Worm (Caenorhabditis elegans) whole organism, young adult: ENCODE results near the gene spp-8.

ENCODE experiments used
- B0336.3 ChIP-seq: fragments of 200-800 bp; sonication (Bioruptor generic); IDR thresholded peaks from 2 replicates; pipeline ENCODE4 v1.3.6; 2022; ENCODE audit warnings: missing genetic modification characterization, missing compliant biosample characterization
- C06A6.2 ChIP-seq: fragments of 200-800 bp; sonication (Bioruptor generic); conservative IDR thresholded peaks from 2 replicates; pipeline ENCODE4 v1.3.6; 2022; ENCODE audit warnings: missing genetic modification characterization, missing compliant biosample characterization
- D2030.7 ChIP-seq: fragments of 200-800 bp; sonication (Bioruptor generic); IDR thresholded peaks from 2 replicates; pipeline ENCODE4 v1.3.6; 2022; ENCODE audit warnings: missing genetic modification reagents, missing genetic modification characterization, missing compliant biosample characterization
- F33H1.4 ChIP-seq: fragments of 200-800 bp; sonication (Bioruptor generic); IDR thresholded peaks from 2 replicates; pipeline ENCODE4 v1.3.6; 2022; ENCODE audit warnings: missing genetic modification reagents, missing genetic modification characterization, missing compliant biosample characterization
- F57A8.1 ChIP-seq: fragments of 200-800 bp; sonication (Bioruptor generic); optimal IDR thresholded peaks from 2 replicates; lab custom pipeline; 2018; ENCODE audit warnings: mild to moderate bottlenecking, missing genetic modification characterization, moderate library complexity, missing compliant biosample characterization
- Y79H2A.3 ChIP-seq: fragments of 200-800 bp; sonication (Bioruptor generic); conservative IDR thresholded peaks from 2 replicates; pipeline ENCODE4 v1.3.6; 2022; ENCODE audit warnings: missing genetic modification reagents, missing genetic modification characterization, missing compliant biosample characterization
- Y95B8A.8 ChIP-seq: fragments of 200-800 bp; sonication (Bioruptor generic); IDR thresholded peaks from 2 replicates; pipeline ENCODE4 v1.3.6; 2022; ENCODE audit warnings: missing genetic modification reagents, missing genetic modification characterization, missing compliant biosample characterization
- ama-1 ChIP-seq, 3 experiments: fragments of 150-350 bp in 1 of 3; sonication (generic microtip) in 2 of 3; optimal IDR thresholded peaks; 2 replicates each; lab custom pipeline; 2014 to 2018; ENCODE audit warnings: missing biosample characterization in 2 of 3, missing genetic modification characterization in 2 of 3, missing genetic modification reagents in 2 of 3
- athp-1 ChIP-seq: sonication (generic microtip); optimal IDR thresholded peaks from 2 replicates; lab custom pipeline; 2017; ENCODE audit warnings: mild to moderate bottlenecking, missing genetic modification characterization, missing compliant biosample characterization
- bed-2 ChIP-seq: fragments of 200-800 bp; sonication (Bioruptor generic); IDR thresholded peaks from 2 replicates; pipeline ENCODE4 v1.3.6; 2022; ENCODE audit warnings: missing genetic modification reagents, missing genetic modification characterization, missing compliant biosample characterization
- die-1 ChIP-seq: sonication (generic microtip); optimal IDR thresholded peaks from 2 replicates; lab custom pipeline; 2016; ENCODE audit warnings: missing genotype, mild to moderate bottlenecking, missing genetic modification characterization, missing compliant biosample characterization
- dpl-1 ChIP-seq: fragments of 150-350 bp; optimal IDR thresholded peaks from 2 replicates; lab custom pipeline; 2014; ENCODE audit warnings: missing biosample characterization, missing genetic modification reagents, missing genetic modification characterization
- efl-1 ChIP-seq: fragments of 150-350 bp; optimal IDR thresholded peaks from 2 replicates; lab custom pipeline; 2014; ENCODE audit warnings: missing biosample characterization, missing genetic modification reagents, missing genetic modification characterization
- egrh-3 ChIP-seq: fragments of 200-800 bp; sonication (Bioruptor generic); IDR thresholded peaks from 2 replicates; pipeline ENCODE4 v1.3.6; 2022; ENCODE audit warnings: missing genetic modification reagents, missing genetic modification characterization, missing compliant biosample characterization
- hrde-1 ChIP-seq: sonication (generic microtip); optimal IDR thresholded peaks from 2 replicates; lab custom pipeline; 2016; ENCODE audit warnings: missing genetic modification characterization, mild to moderate bottlenecking, missing compliant biosample characterization, moderate library complexity, missing genotype, missing genetic modification reagents, borderline replicate concordance
- lag-1 ChIP-seq: fragments of 200-800 bp; sonication (Bioruptor generic); IDR thresholded peaks from 2 replicates; pipeline ENCODE4 v1.3.6; 2022; ENCODE audit warnings: missing genetic modification reagents, missing genetic modification characterization, missing compliant biosample characterization
- let-526 ChIP-seq: fragments of 200-800 bp; sonication (Bioruptor generic); IDR thresholded peaks from 2 replicates; pipeline ENCODE4 v1.3.6; 2022; ENCODE audit warnings: missing genetic modification reagents, missing genetic modification characterization, missing compliant biosample characterization
- lin-26 ChIP-seq: fragments of 200-800 bp; sonication (Bioruptor generic); IDR thresholded peaks from 2 replicates; pipeline ENCODE4 v1.3.6; 2022; ENCODE audit warnings: missing genetic modification reagents, missing genetic modification characterization, missing compliant biosample characterization
- lin-35 ChIP-seq, 3 experiments: fragments of 150-350 bp in 2 of 3; sonication (generic microtip) in 1 of 3; optimal IDR thresholded peaks; 2 replicates each; lab custom pipeline; 2014 to 2018; ENCODE audit warnings: missing biosample characterization in 3 of 3, missing genetic modification characterization in 3 of 3, missing genetic modification reagents in 3 of 3
- lin-54 ChIP-seq: fragments of 200-800 bp; sonication (Bioruptor generic); optimal IDR thresholded peaks from 2 replicates; lab custom pipeline; 2018; ENCODE audit warnings: mild to moderate bottlenecking, missing genetic modification characterization, missing compliant biosample characterization
- lsy-27 ChIP-seq: sonication (generic microtip); optimal IDR thresholded peaks from 2 replicates; lab custom pipeline; 2017; ENCODE audit warnings: missing genetic modification characterization, mild to moderate bottlenecking, missing compliant biosample characterization, antibody characterized with exemption, missing genotype, borderline replicate concordance; ENCODE audit not compliant: insufficient read depth
- madf-6 ChIP-seq: fragments of 200-800 bp; sonication (Bioruptor generic); IDR thresholded peaks from 2 replicates; pipeline ENCODE4 v1.3.6; 2022; ENCODE audit warnings: missing genetic modification reagents, missing genetic modification characterization, missing compliant biosample characterization
- nfya-2 ChIP-seq: fragments of 200-800 bp; sonication (Bioruptor generic); IDR thresholded peaks from 2 replicates; pipeline ENCODE4 v1.3.6; 2022; ENCODE audit warnings: missing genetic modification reagents, missing genetic modification characterization, missing compliant biosample characterization
- nhr-90 ChIP-seq: sonication (generic microtip); optimal IDR thresholded peaks from 2 replicates; lab custom pipeline; 2016; ENCODE audit warnings: missing genotype, mild to moderate bottlenecking, missing genetic modification characterization, missing compliant biosample characterization
- repo-1 ChIP-seq: sonication (generic microtip); optimal IDR thresholded peaks from 2 replicates; lab custom pipeline; 2017; ENCODE audit warnings: mild to moderate bottlenecking, missing genetic modification characterization, missing compliant biosample characterization
- snpc-1.3 ChIP-seq: sonication (generic microtip); optimal IDR thresholded peaks from 2 replicates; lab custom pipeline; 2017; ENCODE audit warnings: missing genetic modification characterization, mild to moderate bottlenecking, missing compliant biosample characterization, antibody characterized with exemption, moderate library complexity, missing genotype, missing genetic modification reagents; ENCODE audit not compliant: insufficient read depth
- snpc-3.4 ChIP-seq: sonication (generic microtip); optimal IDR thresholded peaks from 2 replicates; lab custom pipeline; 2017; ENCODE audit warnings: missing genetic modification characterization, mild to moderate bottlenecking, missing compliant biosample characterization, antibody characterized with exemption, moderate library complexity, missing genotype, missing genetic modification reagents
- snpc-4 ChIP-seq, 5 experiments: fragments of 150-350 bp in 1 of 5; sonication (generic microtip) in 4 of 5; optimal IDR thresholded peaks; 2 replicates each; lab custom pipeline; 2014 to 2018; ENCODE audit warnings: missing genetic modification characterization in 5 of 5, missing biosample characterization in 3 of 5, antibody characterized with exemption in 2 of 5, mild to moderate bottlenecking in 2 of 5, missing compliant biosample characterization in 2 of 5, missing genotype in 2 of 5, moderate library complexity in 2 of 5, missing genetic modification reagents in 1 of 5
- unc-130 ChIP-seq: sonication (generic microtip); optimal IDR thresholded peaks from 2 replicates; lab custom pipeline; 2016; ENCODE audit warnings: missing genetic modification reagents, missing genetic modification characterization, missing compliant biosample characterization
- unc-62 ChIP-seq: fragments of 150-350 bp; optimal IDR thresholded peaks from 2 replicates; lab custom pipeline; 2014; ENCODE audit warnings: missing biosample characterization, missing genetic modification reagents, missing genetic modification characterization
- zfh-2 ChIP-seq: fragments of 200-800 bp; sonication (Bioruptor generic); conservative IDR thresholded peaks from 2 replicates; pipeline ENCODE4 v1.3.6; 2022; ENCODE audit warnings: missing genetic modification reagents, missing genetic modification characterization, missing compliant biosample characterization
- ztf-25 ChIP-seq: fragments of 200-800 bp; sonication (Bioruptor generic); IDR thresholded peaks from 2 replicates; pipeline ENCODE4 v1.3.6; 2022; ENCODE audit warnings: missing genetic modification reagents, missing genetic modification characterization, missing compliant biosample characterization

spp-8 gene

DNA sequence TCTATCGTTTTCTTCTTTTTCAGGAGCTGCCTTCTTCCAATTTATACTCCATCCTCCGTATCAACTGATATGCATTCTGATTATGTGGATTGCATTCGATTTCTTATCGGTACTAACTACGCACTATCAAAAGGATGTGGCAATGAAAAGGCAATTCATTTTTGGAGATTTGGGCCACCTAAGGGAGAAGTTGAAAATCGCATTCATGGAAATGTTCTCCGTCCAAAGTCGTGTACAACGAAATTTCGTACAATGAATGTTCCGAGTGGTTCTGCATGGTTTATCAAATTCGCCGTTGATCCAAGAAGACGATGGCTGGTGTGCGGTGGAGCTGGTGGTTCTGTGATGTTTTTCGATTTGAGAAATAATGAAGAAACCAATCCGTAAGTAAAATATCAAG is 31.2 kb downstream of the spp-8 start, which contains the start of gene C09G4.4:
Gene C09G4.4 (plus strand): TSS at position 301 of the 400 bp plus-strand sequence.
- TF ChIP-seq F33H1.4 (GFP tag; lab: Robert Waterston, UW) (0 out of 2 replicates have a peak, but pooled peaks have one; percentile 5), zfh-2 (no peak), let-526 (GFP tag; lab: Robert Waterston, UW) (no peak), athp-1 (tag; lab: Kevin White, UChicago) (peak; percentile 9), lsy-27 (tag; lab: Kevin White, UChicago) (no peak), lin-26 (0 out of 2 replicates have a peak, but pooled peaks have one; percentile 56), Y95B8A.8 (GFP tag; lab: Robert Waterston, UW) (no peak)

ce11 chrIV:8513619-8514018 is 32.2 kb downstream of the spp-8 start, which contains the start of gene cks-1:
Gene cks-1 (plus strand): TSS chrIV:8513919.
- TF ChIP-seq die-1 (tag; lab: Kevin White, UChicago) (peak; percentile 26), D2030.7 (no peak), lin-54 (GFP tag; lab: Kevin White, UChicago) (no peak), B0336.3 (GFP tag; lab: Robert Waterston, UW) (0 out of 2 replicates have a peak, but pooled peaks have one; percentile 13), unc-62 (GFP tag; lab: Kevin White, UChicago) (no peak), efl-1 (GFP tag; lab: Kevin White, UChicago) (no peak), snpc-4 (GFP tag; optimal IDR thresholded peaks at IDR 0.05; lab: Kevin White, UChicago) (no peak), snpc-4 (tag; optimal IDR thresholded peaks at IDR 0.05; lab: Kevin White, UChicago) (no peak), snpc-3.4 (tag; lab: Kevin White, UChicago) (peak; percentile 27), nhr-90 (no peak)
- TF ChIP-seq, all 124 proteins: peak for 3

ce11 chrIV:8514546-8514945 is 33.1 kb downstream of the spp-8 start:
- TF ChIP-seq C06A6.2 (GFP tag; lab: Robert Waterston, UW) = no peak
- peak; percentile 77; the same call in 1 of the 2 replicates for TF ChIP-seq Y79H2A.3 (GFP tag; lab: Robert Waterston, UW)
- peak; percentile 28 for TF ChIP-seq snpc-3.4 (tag; lab: Kevin White, UChicago)
- peak; percentile 15 for TF ChIP-seq unc-130 (GFP tag; lab: Kevin White, UChicago)
- TF ChIP-seq athp-1 (tag; lab: Kevin White, UChicago) = peak; percentile 4
- TF ChIP-seq hrde-1 = peak; percentile 87
- 0 out of 2 replicates have a peak, but pooled peaks have one; percentile 35 for TF ChIP-seq lin-26
- TF ChIP-seq repo-1 = peak; percentile 42
- no peak for TF ChIP-seq B0336.3 (GFP tag; lab: Robert Waterston, UW)

DNA sequence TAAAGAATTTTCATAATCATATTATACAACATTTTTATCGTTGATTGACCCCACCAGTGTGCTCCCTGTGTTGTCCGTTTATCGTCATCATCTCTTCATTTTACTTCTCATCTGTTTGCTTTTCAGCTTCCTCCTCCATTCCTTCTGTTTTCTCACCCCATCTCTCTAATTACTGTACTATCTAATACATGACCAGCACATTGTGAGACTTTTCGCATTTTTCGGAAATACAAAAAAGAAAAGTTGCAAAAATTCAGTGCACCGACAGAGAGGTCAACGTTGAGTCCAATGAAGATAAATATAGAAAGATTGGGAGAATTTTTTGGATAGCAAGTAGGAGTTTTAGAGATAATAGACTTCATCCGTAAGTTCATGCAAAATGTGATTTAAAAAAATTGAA is 38.5 kb downstream of the spp-8 start:
- TF ChIP-seq madf-6 (GFP tag; lab: Robert Waterston, UW) (no peak), bed-2 (GFP tag; lab: Robert Waterston, UW) (no peak), dpl-1 (no peak), lin-35 (GFP tag; optimal IDR thresholded peaks at IDR 0.05; lab: Kevin White, UChicago) (no peak), F57A8.1 (no peak), nfya-2 (GFP tag; lab: Robert Waterston, UW) (no peak), lag-1 (GFP tag; lab: Robert Waterston, UW) (no peak), F33H1.4 (GFP tag; lab: Robert Waterston, UW) (no peak), ama-1 (optimal IDR thresholded peaks at IDR 0.05; lab: Kevin White, UChicago) (no peak), ama-1 (GFP tag; optimal IDR thresholded peaks at IDR 0.05; lab: Kevin White, UChicago) (no peak), ztf-25 (GFP tag; lab: Robert Waterston, UW) (no peak)

- no peak for TF ChIP-seq snpc-1.3
- TF ChIP-seq egrh-3 (GFP tag; lab: Robert Waterston, UW) = no peak
- TF ChIP-seq madf-6 (GFP tag; lab: Robert Waterston, UW) = no peak
Measured at ce11 chrIV:8520594-8520993, 39.1 kb downstream of the spp-8 start, which contains the start of gene pkg-2. Gene pkg-2 (plus strand): TSS chrIV:8520894.
